Fruit fly (Drosophila melanogaster) Kc167 (cell line): ENCODE results near the gene Rnb.

ENCODE experiments used
- Myc ChIP-seq: fragments of >200 bp; optimal IDR thresholded peaks from 2 replicates; lab custom pipeline; 2017; ENCODE audit warnings: missing external identifiers
- Sin3A ChIP-seq: fragments of >200 bp; optimal IDR thresholded peaks from 2 replicates; lab custom pipeline; 2018; ENCODE audit warnings: missing external identifiers
- h ChIP-seq: fragments of >200 bp; optimal IDR thresholded peaks from 3 replicates; lab custom pipeline; 2018; ENCODE audit warnings: missing external identifiers
- insv ChIP-seq: fragments of >200 bp; optimal IDR thresholded peaks from 3 replicates; lab custom pipeline; 2018; ENCODE audit warnings: missing external identifiers
- psq ChIP-seq: fragments of >200 bp; optimal IDR thresholded peaks from 2 replicates; lab custom pipeline; 2017; ENCODE audit warnings: missing external identifiers
- ttk ChIP-seq: sonication (Bioruptor generic); optimal IDR thresholded peaks from 2 replicates; lab custom pipeline; 2017; ENCODE audit warnings: missing external identifiers

Gene Rnb

DNA sequence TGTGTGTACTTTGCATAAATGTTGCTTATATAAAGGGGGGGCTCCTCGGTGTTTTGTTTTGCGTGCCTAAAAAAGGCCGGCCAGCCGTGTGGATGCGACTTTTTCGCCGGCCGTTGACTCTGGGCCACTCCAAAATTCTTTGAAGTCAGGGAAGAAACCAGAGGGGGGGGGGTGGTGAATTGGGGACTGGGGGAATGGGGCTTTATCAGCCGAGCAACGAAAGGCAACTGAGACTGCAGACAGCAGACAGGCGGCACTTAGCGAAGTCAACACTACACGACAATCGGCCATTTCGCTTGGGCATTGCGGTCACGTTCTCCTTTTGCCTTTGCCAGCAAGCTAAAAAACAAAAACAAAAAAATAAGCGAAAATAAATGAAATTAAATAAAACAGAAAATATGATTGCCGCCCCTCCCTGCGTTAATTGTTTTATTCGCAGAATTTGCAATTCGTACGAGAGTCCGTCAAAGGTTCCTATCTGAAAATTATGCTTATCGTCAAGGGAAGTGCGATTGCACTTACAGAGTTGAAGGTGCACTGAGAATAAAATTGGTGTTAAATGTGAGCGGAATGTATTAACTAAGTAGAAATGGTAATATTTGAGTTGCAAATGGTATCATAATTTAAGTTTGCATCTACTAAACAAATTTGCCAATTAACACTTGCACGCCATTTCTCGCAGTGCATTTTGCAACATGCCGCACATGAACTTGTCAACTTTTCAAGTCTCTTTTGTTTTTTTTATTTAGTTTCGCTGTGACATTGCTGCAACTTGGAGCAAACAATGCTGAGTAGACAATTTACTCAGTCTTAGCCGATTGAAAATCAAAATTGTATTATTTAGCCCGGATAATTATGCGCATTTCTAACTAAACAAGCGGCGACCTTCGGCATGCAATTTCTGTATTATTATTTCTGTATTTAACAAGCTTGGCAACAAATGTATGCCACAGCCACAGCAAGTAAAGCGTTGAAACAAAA is 12.8 kb downstream of the Rnb start:
- TF ChIP-seq ttk (lab: Kevin White, UChicago) (no peak), Myc (lab: Kevin White, UChicago) (no peak), insv (lab: Kevin White, UChicago) (no peak), psq (no peak), Sin3A (no peak), h (lab: Kevin White, UChicago) (no peak)

DNA sequence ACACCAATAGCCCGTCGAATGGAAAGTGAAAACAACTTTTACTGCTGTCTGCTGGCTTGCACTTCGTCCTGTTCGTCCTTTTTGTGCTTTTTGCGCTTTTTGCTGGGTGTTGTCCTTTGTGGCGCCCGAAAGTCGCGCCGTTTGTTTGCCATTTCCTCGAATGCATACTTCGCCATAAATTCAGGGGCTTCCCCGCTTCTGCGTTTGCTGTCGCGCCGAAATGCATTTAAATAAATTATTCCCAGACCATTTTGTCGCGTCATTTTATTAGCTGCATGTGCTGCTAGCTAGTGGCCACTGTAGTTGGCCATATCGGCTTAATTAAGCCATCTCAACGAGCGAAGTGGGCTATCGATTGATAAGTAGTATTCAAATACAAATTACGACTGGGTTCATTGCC is 13.9 kb downstream of the Rnb start:
- no peak for TF ChIP-seq h (lab: Kevin White, UChicago)
- TF ChIP-seq insv (lab: Kevin White, UChicago): no peak
- TF ChIP-seq Sin3A: no peak

DNA sequence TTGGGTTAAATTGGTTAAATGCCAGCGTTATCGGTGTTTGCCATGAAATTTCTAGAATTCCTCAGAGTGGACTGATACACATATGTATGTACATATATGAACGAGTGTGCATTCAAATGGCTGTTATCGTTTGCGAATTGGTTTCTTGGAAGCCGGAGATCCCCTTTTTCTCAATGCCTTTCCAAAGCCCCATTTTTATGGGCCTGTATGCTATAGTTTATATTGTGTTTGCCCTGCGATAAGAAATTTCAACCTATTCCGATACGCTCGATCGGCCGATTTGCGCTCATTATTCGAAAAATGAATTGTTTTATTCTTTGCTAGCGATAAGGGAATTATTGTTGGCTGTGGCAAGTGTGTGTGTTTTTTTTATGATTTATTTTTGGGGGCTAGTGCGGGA is 15.9 kb downstream of the Rnb start:
- TF ChIP-seq h (lab: Kevin White, UChicago): no peak
- TF ChIP-seq ttk (lab: Kevin White, UChicago): no peak
- TF ChIP-seq insv (lab: Kevin White, UChicago): no peak
- TF ChIP-seq Sin3A: no peak
- no peak for TF ChIP-seq Myc (lab: Kevin White, UChicago)
- TF ChIP-seq psq: no peak

DNA sequence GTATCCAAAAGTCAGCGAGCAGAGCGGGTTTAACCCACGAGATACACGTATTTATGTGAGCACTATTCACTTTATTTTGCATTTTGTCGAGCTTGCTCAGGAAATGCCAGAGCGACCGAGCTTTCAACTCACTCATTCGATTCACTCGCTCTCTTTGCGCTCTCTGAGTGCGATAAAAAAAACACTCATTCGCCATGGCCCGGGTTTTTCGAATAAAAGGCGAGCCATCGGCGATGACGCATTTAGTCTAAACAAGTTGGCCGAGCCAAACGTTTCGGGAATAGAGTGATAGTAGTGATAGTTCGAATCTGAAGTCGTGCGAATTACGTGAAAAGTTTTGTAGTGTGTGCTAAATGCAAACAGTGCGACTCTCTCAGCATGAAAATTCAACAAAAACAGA is 16.8 kb downstream of the Rnb start:
- no peak for TF ChIP-seq psq
- TF ChIP-seq h (lab: Kevin White, UChicago): no peak
- TF ChIP-seq insv (lab: Kevin White, UChicago): no peak
- TF ChIP-seq Sin3A: no peak
- no peak for TF ChIP-seq Myc (lab: Kevin White, UChicago)
- TF ChIP-seq ttk (lab: Kevin White, UChicago): no peak

DNA sequence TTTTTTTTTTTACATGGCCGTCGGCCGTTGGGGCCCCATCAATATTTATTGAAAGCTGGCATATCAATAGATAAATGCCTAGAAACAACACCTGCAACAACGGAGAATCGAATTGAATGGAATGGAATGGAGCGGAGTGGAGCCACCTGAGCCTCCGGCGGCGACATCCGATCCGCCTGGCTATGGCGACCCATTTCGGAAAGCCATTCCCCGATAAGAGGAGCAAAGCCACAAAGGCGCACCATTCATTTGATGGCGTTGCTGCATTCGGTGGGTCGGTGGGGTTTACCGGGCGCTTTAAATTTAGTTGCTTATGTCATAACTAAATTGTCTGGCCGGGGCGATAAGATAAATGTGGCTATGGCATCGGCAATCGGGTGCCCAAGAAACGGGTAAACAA is 17.3 kb downstream of the Rnb start:
- no peak for TF ChIP-seq Myc (lab: Kevin White, UChicago)
- no peak for TF ChIP-seq ttk (lab: Kevin White, UChicago)
- TF ChIP-seq Sin3A: no peak
- TF ChIP-seq h (lab: Kevin White, UChicago): no peak
- TF ChIP-seq insv (lab: Kevin White, UChicago): no peak
- no peak for TF ChIP-seq psq

DNA sequence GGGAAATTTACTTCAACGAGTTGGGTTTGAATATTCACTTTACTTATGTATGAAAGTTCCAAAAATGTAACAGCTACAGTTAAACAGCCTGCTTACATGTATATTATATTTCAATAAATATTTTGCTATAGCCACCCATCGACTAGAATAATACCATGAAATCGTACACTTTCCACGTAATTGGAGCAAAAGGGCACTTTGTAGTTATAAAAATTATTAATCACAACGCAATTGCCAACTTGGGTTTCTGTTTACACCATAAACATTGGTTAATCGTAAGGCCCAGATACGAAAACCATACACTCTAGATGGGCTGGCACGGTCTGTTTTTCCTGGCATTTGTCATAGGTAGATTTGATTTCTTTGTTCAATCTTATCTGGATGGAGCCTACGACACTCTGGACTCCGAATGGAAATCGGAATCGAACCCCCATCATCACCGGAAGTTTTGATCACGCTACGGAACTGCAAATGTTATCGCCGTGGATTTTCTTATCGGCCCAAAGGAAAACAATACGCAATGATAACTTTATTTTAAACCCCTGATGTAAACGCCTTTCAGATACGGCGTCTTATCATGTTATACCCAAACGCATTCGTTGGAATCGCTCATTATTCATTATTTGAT is 18.6 kb downstream of the Rnb start, which contains the start of gene fig:
TSS of gene fig (minus strand) at position 51 of the 628 bp plus-strand sequence.
- TF ChIP-seq Myc (lab: Kevin White, UChicago): no peak
- no peak for TF ChIP-seq psq
- TF ChIP-seq insv (lab: Kevin White, UChicago): no peak
- TF ChIP-seq Sin3A: no peak
- no peak for TF ChIP-seq h (lab: Kevin White, UChicago)
- no peak for TF ChIP-seq ttk (lab: Kevin White, UChicago)

DNA sequence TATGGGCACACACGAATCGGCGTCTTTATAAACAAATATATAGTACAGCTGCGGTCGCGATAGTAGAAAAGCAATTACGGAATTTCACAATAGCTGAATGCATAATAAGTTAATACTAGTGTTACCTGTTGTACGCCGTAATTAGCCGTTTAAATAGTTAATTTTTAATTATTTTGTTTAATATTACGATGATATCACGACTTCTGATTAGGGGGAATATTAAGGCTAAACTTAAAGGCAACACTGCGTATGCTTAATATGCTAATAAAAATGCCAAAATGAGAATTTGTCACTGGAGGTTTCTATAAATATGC is 20.2 kb downstream of the Rnb start:
- no peak for TF ChIP-seq Sin3A
- TF ChIP-seq h (lab: Kevin White, UChicago): no peak
- no peak for TF ChIP-seq Myc (lab: Kevin White, UChicago)
- no peak for TF ChIP-seq psq
- no peak for TF ChIP-seq insv (lab: Kevin White, UChicago)
- no peak for TF ChIP-seq ttk (lab: Kevin White, UChicago)

DNA sequence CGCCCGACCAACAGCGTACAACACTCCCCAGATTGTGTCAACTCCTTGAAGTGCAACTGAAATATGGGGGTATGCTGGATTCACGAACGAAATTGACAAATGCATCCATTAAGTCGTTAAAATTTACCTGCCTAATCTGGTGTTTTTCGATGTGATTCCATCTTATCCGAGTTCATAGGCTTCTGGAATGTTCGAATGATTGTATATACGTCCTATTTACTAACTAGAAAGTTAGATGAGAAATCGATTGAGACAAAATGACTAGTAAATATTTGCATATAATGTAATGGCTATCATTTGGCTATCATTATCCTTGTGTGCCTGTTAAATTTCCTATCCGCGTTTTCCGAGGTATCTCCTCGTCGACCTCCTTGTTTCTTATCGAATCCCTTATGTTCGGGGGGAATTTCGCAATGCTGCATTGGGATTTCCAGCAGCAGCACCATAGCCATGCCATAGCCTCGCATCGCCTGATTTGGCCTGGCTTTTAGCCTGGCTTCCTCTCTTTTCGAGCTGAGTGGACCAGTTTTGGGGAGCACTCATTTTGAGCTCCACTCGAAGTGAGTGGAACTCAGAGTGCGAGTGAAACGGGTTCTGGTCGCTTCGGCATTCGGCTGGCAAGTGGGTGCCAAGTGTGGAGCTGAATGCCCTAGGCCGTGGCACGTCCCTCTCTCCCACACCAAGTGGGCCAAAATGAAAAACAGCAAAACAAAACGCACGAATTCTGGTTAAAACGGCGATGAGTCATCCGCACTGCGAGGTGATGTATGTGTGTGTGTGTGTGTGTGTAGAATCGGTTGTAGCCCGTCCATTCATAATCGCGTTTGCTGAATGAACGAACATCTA is 20.8 kb downstream of the Rnb start:
- no peak for TF ChIP-seq h (lab: Kevin White, UChicago)
- no peak for TF ChIP-seq Sin3A
- TF ChIP-seq ttk (lab: Kevin White, UChicago): no peak
- no peak for TF ChIP-seq Myc (lab: Kevin White, UChicago)
- no peak for TF ChIP-seq insv (lab: Kevin White, UChicago)
- no peak for TF ChIP-seq psq

DNA sequence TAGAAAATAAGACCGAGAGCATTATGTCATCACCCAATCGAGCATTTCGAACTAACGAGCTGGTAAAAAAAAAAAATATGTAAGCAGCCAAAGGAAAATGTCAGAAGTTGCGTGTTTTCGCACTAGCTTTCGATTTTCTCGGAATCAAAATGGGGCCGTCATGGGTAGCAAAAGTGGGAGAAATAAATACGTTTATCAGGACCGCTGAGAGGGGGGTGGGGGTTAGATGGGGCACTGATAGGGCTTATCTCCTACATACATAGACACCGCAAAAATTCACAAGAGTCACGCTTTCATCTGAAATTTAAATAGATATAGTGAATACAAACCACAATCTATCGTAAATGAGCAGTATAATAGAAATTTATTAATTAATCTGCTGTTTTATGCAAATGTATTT is 21.9 kb downstream of the Rnb start:
- TF ChIP-seq Myc (lab: Kevin White, UChicago) (no peak), ttk (lab: Kevin White, UChicago) (no peak), h (lab: Kevin White, UChicago) (no peak), insv (lab: Kevin White, UChicago) (no peak), Sin3A (no peak), psq (no peak)

DNA sequence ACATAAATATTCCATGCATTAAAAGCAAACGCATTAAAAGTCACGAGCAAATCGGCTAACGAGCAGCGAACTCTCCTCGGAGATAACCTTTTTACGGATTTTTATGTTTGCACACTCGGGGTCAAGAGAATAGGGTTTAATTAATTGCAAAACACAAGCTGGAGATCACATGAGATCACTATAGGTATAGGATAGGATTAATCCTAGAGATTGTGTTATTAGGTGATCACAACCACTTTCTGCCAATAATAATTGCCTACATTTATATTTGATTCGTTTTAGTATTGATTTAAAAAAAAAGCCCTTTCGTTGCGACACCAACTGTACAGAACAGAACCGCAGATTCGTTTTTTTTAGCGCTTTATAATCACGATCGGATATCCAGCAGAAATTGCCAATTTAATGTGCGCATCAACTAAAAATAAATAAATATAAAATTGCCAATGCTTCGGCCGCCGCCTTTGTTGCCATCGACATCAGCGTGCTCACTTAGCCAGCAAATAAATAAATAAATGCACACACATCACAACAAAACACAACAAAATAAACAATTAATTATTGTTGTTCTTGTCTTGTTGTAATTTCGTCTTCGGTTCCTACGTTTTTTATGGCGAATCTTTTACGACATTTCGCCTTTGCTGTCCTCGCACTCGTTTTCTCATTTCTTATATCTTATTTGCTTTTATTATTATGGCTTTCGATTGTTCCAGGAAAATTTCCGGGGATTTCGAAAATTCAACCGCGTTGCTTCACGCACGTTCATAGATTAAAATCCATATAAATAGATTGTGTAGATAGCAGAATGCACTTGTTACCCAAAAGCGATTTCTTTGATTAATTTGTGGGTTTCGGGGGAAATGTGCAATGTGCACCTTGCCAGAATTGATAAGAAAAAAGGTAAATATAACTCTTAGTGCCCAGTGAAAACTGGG is 23.1 kb downstream of the Rnb start:
- TF ChIP-seq psq: no peak
- no peak for TF ChIP-seq ttk (lab: Kevin White, UChicago)
